Worm (Caenorhabditis elegans): Measurements from ENCODE around the gene nob-1.

DNA sequence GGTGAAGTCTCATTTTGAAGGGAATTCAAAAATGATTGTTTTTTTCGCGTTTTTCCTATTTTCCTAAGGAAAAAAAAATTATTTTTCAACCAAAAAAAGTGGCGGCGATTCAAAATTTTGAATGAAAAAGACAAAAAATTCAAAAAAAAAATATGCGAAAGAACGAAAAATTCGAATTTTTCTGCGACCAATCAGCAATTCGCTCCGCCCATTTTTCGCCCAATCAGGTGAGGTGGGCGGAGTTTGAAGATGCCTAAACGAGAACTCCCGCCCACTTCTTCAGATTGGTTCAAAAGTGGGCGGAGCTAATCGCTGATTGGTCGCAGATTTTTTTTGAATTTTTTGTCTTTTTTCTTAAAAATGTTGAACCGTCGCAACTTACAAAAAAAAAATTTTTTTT, 20.2 kb downstream of the nob-1 start:
- TF ChIP-seq dao-5 (tag; optimal IDR thresholded peaks at IDR 0.05): no peak
- TF ChIP-seq him-1 (tag; optimal IDR thresholded peaks at IDR 0.05): no peak
- no peak for TF ChIP-seq W03F9.2 (tag; optimal IDR thresholded peaks at IDR 0.05)
